Worm (Caenorhabditis elegans) whole organism, mixed stage, embryonic: Measurements from ENCODE around the gene F20D6.1.
A peak's percentile ranks its signal among the peaks of the same experiment; 100 is the strongest.

Source experiments
- M03D4.4 ChIP-seq: sonication (generic microtip); optimal IDR thresholded peaks from 2 replicates; lab custom pipeline; 2017; ENCODE audit warnings: mild to moderate bottlenecking, missing genetic modification characterization, missing compliant biosample characterization
- bed-3 ChIP-seq: fragments of 200-800 bp; sonication (Bioruptor generic); optimal IDR thresholded peaks from 3 replicates; lab custom pipeline; 2018; ENCODE audit warnings: mild to moderate bottlenecking, missing genetic modification characterization, moderate library complexity, missing compliant biosample characterization
- ceh-39 ChIP-seq: fragments of 150-350 bp; optimal IDR thresholded peaks from 2 replicates; lab custom pipeline; 2014; ENCODE audit warnings: missing biosample characterization, missing genetic modification characterization
- ceh-43 ChIP-seq: fragments of 200-800 bp; sonication (Bioruptor generic); optimal IDR thresholded peaks from 2 replicates; lab custom pipeline; 2018; ENCODE audit warnings: mild to moderate bottlenecking, missing genetic modification characterization, moderate library complexity, missing compliant biosample characterization
- ces-1 ChIP-seq: fragments of 150-350 bp; optimal IDR thresholded peaks from 2 replicates; lab custom pipeline; 2014; ENCODE audit warnings: missing biosample characterization, missing genetic modification reagents, missing genetic modification characterization
- cnd-1 ChIP-seq: fragments of 200-800 bp; sonication (Bioruptor generic); optimal IDR thresholded peaks from 2 replicates; lab custom pipeline; 2018; ENCODE audit warnings: mild to moderate bottlenecking, missing genetic modification characterization, missing compliant biosample characterization
- drap-1 ChIP-seq: fragments of 200-800 bp; sonication (Bioruptor generic); optimal IDR thresholded peaks from 3 replicates; lab custom pipeline; 2018; ENCODE audit warnings: mild to moderate bottlenecking, missing genetic modification characterization, missing compliant biosample characterization
- elt-1 ChIP-seq: sonication (generic microtip); optimal IDR thresholded peaks from 2 replicates; lab custom pipeline; 2017; ENCODE audit warnings: missing genetic modification characterization, mild to moderate bottlenecking, missing compliant biosample characterization, antibody characterized with exemption, moderate library complexity, borderline replicate concordance; ENCODE audit not compliant: insufficient read depth
- elt-3 ChIP-seq: fragments of 150-350 bp; optimal IDR thresholded peaks from 2 replicates; lab custom pipeline; 2014; ENCODE audit warnings: missing biosample characterization, missing genetic modification characterization
- flh-1 ChIP-seq: fragments of 200-800 bp; sonication (Bioruptor generic); optimal IDR thresholded peaks from 2 replicates; lab custom pipeline; 2018; ENCODE audit warnings: mild to moderate bottlenecking, missing genetic modification characterization, moderate library complexity, missing compliant biosample characterization
- ham-2 ChIP-seq: fragments of 200-800 bp; sonication (Bioruptor generic); optimal IDR thresholded peaks from 2 replicates; lab custom pipeline; 2018; ENCODE audit warnings: mild to moderate bottlenecking, missing genetic modification characterization, missing compliant biosample characterization
- hlh-1 ChIP-seq: fragments of 150-350 bp; optimal IDR thresholded peaks from 2 replicates; lab custom pipeline; 2014; ENCODE audit warnings: missing biosample characterization, missing genetic modification reagents, missing genetic modification characterization
- lin-13 ChIP-seq: fragments of 150-350 bp; optimal IDR thresholded peaks from 2 replicates; lab custom pipeline; 2014; ENCODE audit warnings: missing biosample characterization, missing genetic modification characterization
- lin-32 ChIP-seq: fragments of 200-800 bp; sonication (Bioruptor generic); optimal IDR thresholded peaks from 2 replicates; lab custom pipeline; 2018; ENCODE audit warnings: mild to moderate bottlenecking, missing genetic modification characterization, missing compliant biosample characterization
- lsy-2 ChIP-seq: fragments of 150-350 bp; optimal IDR thresholded peaks from 2 replicates; lab custom pipeline; 2014; ENCODE audit warnings: missing biosample characterization, missing genetic modification characterization
- mab-5 ChIP-seq: fragments of 150-350 bp; optimal IDR thresholded peaks from 2 replicates; lab custom pipeline; 2014; ENCODE audit warnings: missing biosample characterization, missing genetic modification characterization
- mep-1 ChIP-seq: fragments of 150-350 bp; optimal IDR thresholded peaks from 2 replicates; lab custom pipeline; 2017; ENCODE audit warnings: missing biosample characterization, missing genetic modification reagents, missing genetic modification characterization, inconsistent platforms
- nhr-12 ChIP-seq: fragments of 150-350 bp; optimal IDR thresholded peaks from 2 replicates; lab custom pipeline; 2014; ENCODE audit warnings: missing biosample characterization, missing genetic modification characterization
- nhr-2 ChIP-seq: fragments of 150-350 bp; optimal IDR thresholded peaks from 2 replicates; lab custom pipeline; 2014; ENCODE audit warnings: missing biosample characterization, missing genetic modification characterization
- nhr-237 ChIP-seq: fragments of 150-350 bp; optimal IDR thresholded peaks from 2 replicates; lab custom pipeline; 2014; ENCODE audit warnings: missing biosample characterization, missing genetic modification characterization
- nhr-28 ChIP-seq: fragments of 150-350 bp; optimal IDR thresholded peaks from 2 replicates; lab custom pipeline; 2014; ENCODE audit warnings: missing biosample characterization, missing genetic modification characterization
- nhr-76 ChIP-seq: sonication (generic microtip); optimal IDR thresholded peaks from 2 replicates; lab custom pipeline; 2017; ENCODE audit warnings: missing biosample characterization, missing genetic modification characterization
- pha-4 ChIP-seq: fragments of 150-350 bp; optimal IDR thresholded peaks from 2 replicates; lab custom pipeline; 2018; ENCODE audit warnings: missing biosample characterization, missing genetic modification reagents, missing genetic modification characterization
- sem-2 ChIP-seq: fragments of 200-800 bp; sonication (Bioruptor generic); optimal IDR thresholded peaks from 2 replicates; lab custom pipeline; 2018; ENCODE audit warnings: mild to moderate bottlenecking, missing genetic modification characterization, missing compliant biosample characterization
- snpc-4 ChIP-seq: fragments of 150-350 bp; optimal IDR thresholded peaks from 2 replicates; lab custom pipeline; 2014; ENCODE audit warnings: missing biosample characterization, missing genetic modification characterization
- sptf-1 ChIP-seq: sonication (generic microtip); optimal IDR thresholded peaks from 2 replicates; lab custom pipeline; 2017; ENCODE audit warnings: mild to moderate bottlenecking, missing genetic modification characterization, moderate library complexity, missing compliant biosample characterization
- tbx-8 ChIP-seq: fragments of 200-800 bp; sonication (Bioruptor generic); optimal IDR thresholded peaks from 2 replicates; lab custom pipeline; 2018; ENCODE audit warnings: mild to moderate bottlenecking, missing genetic modification characterization, moderate library complexity, missing compliant biosample characterization
- unc-120 ChIP-seq: sonication (generic microtip); optimal IDR thresholded peaks from 2 replicates; lab custom pipeline; 2017; ENCODE audit warnings: missing genetic modification characterization, missing compliant biosample characterization; ENCODE audit not compliant: poor library complexity, severe bottlenecking
- unc-39 ChIP-seq: fragments of 150-350 bp; optimal IDR thresholded peaks from 2 replicates; lab custom pipeline; 2014; ENCODE audit warnings: missing biosample characterization, missing genetic modification characterization
- unc-62 ChIP-seq: fragments of 150-350 bp; optimal IDR thresholded peaks from 2 replicates; lab custom pipeline; 2014; ENCODE audit warnings: missing biosample characterization, missing genetic modification reagents, missing genetic modification characterization
- zip-8 ChIP-seq: fragments of 150-350 bp; optimal IDR thresholded peaks from 2 replicates; lab custom pipeline; 2014; ENCODE audit warnings: missing biosample characterization, missing genetic modification characterization

The F20D6.1 gene

DNA sequence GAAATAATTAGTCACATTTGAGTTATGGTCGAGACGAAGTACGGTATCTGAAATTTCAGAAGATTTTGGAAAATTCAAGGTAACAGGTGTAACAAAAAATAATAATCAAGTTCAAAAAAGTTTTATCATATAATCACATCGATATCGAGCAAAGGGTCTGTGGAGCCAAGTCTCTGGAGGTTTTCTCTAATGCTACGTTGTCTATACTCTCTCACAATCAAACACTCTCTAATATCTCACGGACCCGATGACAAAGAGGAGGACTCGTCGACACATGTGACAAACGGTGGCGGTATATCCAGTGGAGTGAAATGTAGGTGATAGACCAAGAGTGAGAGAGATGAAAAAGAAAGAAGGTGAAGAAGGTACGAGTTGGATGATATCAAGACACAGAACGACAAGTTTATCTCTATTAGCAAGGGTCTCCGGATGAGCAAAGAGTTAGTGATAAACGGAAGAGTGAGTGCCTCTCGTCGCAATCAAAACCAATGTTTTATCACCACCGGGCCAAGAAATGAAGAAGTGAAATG, 5.4 kb downstream of the F20D6.1 start, which contains the start of gene F20D6.10:
TSS of gene F20D6.10 (minus strand) at position 51 of the 530 bp plus-strand sequence.
- TF ChIP-seq nhr-237 (tag; lab: Kevin White, UChicago) (no peak), sptf-1 (tag; lab: Kevin White, UChicago) (no peak), cnd-1 (tag; lab: Kevin White, UChicago) (no peak), unc-120 (tag; lab: Kevin White, UChicago) (peak; percentile 62), nhr-12 (no peak), mep-1 (no peak), flh-1 (GFP tag; lab: Kevin White, UChicago) (no peak), elt-1 (no peak), hlh-1 (tag; lab: Kevin White, UChicago) (peak; percentile 91), tbx-8 (GFP tag; lab: Kevin White, UChicago) (no peak), bed-3 (GFP tag; lab: Kevin White, UChicago) (no peak), ham-2 (GFP tag; lab: Kevin White, UChicago) (no peak), ceh-43 (GFP tag; lab: Kevin White, UChicago) (no peak), unc-62 (GFP tag; lab: Kevin White, UChicago) (peak; percentile 77), unc-39 (tag; lab: Kevin White, UChicago) (no peak), snpc-4 (tag; lab: Kevin White, UChicago) (no peak), lin-13 (tag; lab: Kevin White, UChicago) (no peak), M03D4.4 (tag; lab: Kevin White, UChicago) (no peak), ceh-39 (tag; lab: Kevin White, UChicago) (no peak)

DNA sequence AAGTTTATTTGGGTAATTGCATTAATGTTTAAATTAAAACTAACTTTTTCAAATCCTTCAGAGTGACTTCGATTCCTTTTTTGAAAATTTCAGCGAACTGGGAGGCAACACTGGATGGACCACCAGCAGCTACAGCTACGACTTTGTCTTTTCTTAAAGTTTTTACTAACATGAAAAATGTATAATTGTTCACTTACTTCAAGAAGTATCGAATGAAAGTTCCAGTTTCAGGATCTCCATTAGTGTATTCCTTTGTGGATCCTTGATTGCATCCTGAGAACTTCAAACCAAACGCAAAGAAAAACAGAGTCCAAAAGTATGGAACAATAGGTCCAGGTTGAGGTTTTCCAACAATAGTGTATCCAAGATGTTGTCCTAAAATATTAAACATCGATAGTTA, 6.5 kb downstream of the F20D6.1 start:
- TF ChIP-seq drap-1 (no peak), pha-4 (tag; lab: Kevin White, UChicago) (no peak), sem-2 (GFP tag; lab: Kevin White, UChicago) (no peak), bed-3 (GFP tag; lab: Kevin White, UChicago) (no peak), zip-8 (no peak)
- TF ChIP-seq, all 35 proteins: peak for 0

DNA sequence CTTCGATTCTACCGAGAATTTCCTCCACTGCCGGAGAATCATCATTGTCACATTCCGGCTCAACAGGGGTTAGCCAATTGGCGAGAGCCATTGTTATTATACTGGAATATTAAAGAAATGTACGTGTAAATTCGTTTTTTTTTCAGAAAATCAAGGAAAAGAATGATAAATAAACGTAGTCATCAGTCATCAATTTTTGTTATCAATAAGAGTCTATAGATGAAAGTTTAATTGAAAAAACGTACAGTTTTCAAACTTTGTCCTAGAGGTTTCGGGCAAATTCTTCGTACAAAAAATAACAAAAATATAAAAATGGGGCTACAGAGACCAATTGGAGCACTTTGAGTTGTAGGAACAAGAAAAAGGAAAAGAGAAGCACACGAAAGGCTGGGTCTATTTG, 8.5 kb downstream of the F20D6.1 start, which contains the start of gene F20D6.11:
TSS of gene F20D6.11 (minus strand) at position 101 of the 400 bp plus-strand sequence.
- TF ChIP-seq tbx-8 (GFP tag; lab: Kevin White, UChicago) = no peak
- TF ChIP-seq snpc-4 (tag; lab: Kevin White, UChicago) = no peak
- no peak for TF ChIP-seq ceh-43 (GFP tag; lab: Kevin White, UChicago)
- TF ChIP-seq flh-1 (GFP tag; lab: Kevin White, UChicago) = no peak
- no peak for TF ChIP-seq unc-39 (tag; lab: Kevin White, UChicago)
- TF ChIP-seq lsy-2 = no peak

DNA sequence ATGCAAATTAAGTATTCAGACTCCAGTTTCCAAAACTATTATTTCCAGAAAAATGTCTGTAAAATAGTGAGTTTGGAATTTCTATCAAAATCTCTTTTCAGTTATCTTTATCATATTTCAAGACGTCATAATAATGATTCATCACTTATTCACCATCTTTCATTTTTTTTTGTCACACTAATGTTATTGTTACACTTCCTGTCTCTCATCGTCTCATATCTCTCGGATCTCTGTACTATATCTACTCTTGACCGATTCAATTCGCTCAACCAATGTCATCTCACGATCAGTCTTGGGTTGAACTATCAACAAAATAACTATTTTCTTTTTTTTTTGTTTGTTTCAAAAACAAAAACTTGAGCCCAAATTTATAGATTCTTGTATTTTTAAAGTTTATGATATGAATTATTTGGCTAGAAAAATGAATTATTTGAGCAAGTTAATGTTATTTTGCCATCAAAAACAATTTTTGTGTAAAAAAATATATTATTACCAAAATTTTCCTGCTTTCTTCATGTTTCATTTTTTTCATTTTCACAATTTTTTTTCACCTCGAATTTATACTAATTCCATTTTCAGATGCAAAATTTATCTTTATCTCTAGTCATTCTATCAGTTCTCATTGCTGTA, 10.8 kb downstream of the F20D6.1 start, which contains the start of gene cri-2:
TSS of gene cri-2 (plus strand) at position 580 of the 630 bp plus-strand sequence.
- TF ChIP-seq hlh-1 (tag; lab: Kevin White, UChicago) (no peak), unc-62 (GFP tag; lab: Kevin White, UChicago) (peak; percentile 68), mab-5 (tag; lab: Kevin White, UChicago) (no peak), elt-3 (tag; lab: Kevin White, UChicago) (no peak), mep-1 (no peak), ceh-39 (tag; lab: Kevin White, UChicago) (no peak), nhr-28 (tag; lab: Kevin White, UChicago) (no peak), ces-1 (GFP tag; lab: Kevin White, UChicago) (no peak), bed-3 (GFP tag; lab: Kevin White, UChicago) (no peak)

DNA sequence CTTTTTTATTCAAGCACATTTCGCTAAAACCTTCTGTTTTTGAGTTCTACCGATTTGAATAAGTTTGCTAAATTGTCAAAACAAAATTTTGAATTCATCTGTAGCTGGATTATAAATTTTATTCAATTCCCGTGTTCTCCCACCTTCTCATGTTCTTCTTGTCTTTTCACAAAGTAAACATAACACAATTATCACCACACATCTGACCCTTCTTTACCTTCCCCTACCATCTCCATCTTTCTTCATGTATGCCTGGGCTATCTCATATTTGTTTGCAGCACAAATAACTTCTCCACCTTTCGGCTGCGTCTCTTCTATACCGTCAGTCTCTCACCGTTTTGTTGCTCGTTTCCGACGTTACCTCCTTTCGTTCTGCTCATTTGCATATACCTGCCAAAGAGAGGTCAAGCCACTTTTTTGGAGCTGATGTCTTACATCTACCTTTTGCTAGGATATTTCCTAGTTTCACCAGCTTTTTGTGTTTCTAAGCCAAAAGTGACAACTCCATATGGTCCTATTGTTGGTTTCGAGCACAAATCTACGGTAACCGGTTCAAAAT, 12.6 kb downstream of the F20D6.1 start, which contains the start of gene cest-17:
TSS of gene cest-17 (plus strand) at position 248 of the 559 bp plus-strand sequence.
- TF ChIP-seq bed-3 (GFP tag; lab: Kevin White, UChicago) (no peak), nhr-12 (no peak), lin-32 (GFP tag; lab: Kevin White, UChicago) (no peak), nhr-2 (tag; lab: Kevin White, UChicago) (peak; percentile 0), lsy-2 (no peak), unc-62 (GFP tag; lab: Kevin White, UChicago) (no peak), unc-120 (tag; lab: Kevin White, UChicago) (no peak), nhr-76 (tag; lab: Kevin White, UChicago) (no peak), pha-4 (tag; lab: Kevin White, UChicago) (peak; percentile 6), tbx-8 (GFP tag; lab: Kevin White, UChicago) (no peak), hlh-1 (tag; lab: Kevin White, UChicago) (no peak)
- TF ChIP-seq, all 35 proteins: peak for 2
